Worm (Caenorhabditis elegans) whole organism, mixed stage, embryonic: ENCODE data around the gene Y94H6A.3.
"Not testable (repeated sequence)": the region's sequence is repeated elsewhere in the genome, so short reads cannot be mapped to it uniquely, and the experiment has no call there.

Source experiments
- M03D4.4 ChIP-seq: sonication (generic microtip); optimal IDR thresholded peaks from 2 replicates; lab custom pipeline; 2017; ENCODE audit warnings: mild to moderate bottlenecking, missing genetic modification characterization, missing compliant biosample characterization
- ceh-39 ChIP-seq: fragments of 150-350 bp; optimal IDR thresholded peaks from 2 replicates; lab custom pipeline; 2014; ENCODE audit warnings: missing biosample characterization, missing genetic modification characterization
- ceh-43 ChIP-seq: fragments of 200-800 bp; sonication (Bioruptor generic); optimal IDR thresholded peaks from 2 replicates; lab custom pipeline; 2018; ENCODE audit warnings: mild to moderate bottlenecking, missing genetic modification characterization, moderate library complexity, missing compliant biosample characterization
- ces-1 ChIP-seq: fragments of 150-350 bp; optimal IDR thresholded peaks from 2 replicates; lab custom pipeline; 2014; ENCODE audit warnings: missing biosample characterization, missing genetic modification reagents, missing genetic modification characterization
- cnd-1 ChIP-seq: fragments of 200-800 bp; sonication (Bioruptor generic); optimal IDR thresholded peaks from 2 replicates; lab custom pipeline; 2018; ENCODE audit warnings: mild to moderate bottlenecking, missing genetic modification characterization, missing compliant biosample characterization
- drap-1 ChIP-seq: fragments of 200-800 bp; sonication (Bioruptor generic); optimal IDR thresholded peaks from 3 replicates; lab custom pipeline; 2018; ENCODE audit warnings: mild to moderate bottlenecking, missing genetic modification characterization, missing compliant biosample characterization
- elt-1 ChIP-seq: sonication (generic microtip); optimal IDR thresholded peaks from 2 replicates; lab custom pipeline; 2017; ENCODE audit warnings: missing genetic modification characterization, mild to moderate bottlenecking, missing compliant biosample characterization, antibody characterized with exemption, moderate library complexity, borderline replicate concordance; ENCODE audit not compliant: insufficient read depth
- elt-3 ChIP-seq: fragments of 150-350 bp; optimal IDR thresholded peaks from 2 replicates; lab custom pipeline; 2014; ENCODE audit warnings: missing biosample characterization, missing genetic modification characterization
- ham-2 ChIP-seq: fragments of 200-800 bp; sonication (Bioruptor generic); optimal IDR thresholded peaks from 2 replicates; lab custom pipeline; 2018; ENCODE audit warnings: mild to moderate bottlenecking, missing genetic modification characterization, missing compliant biosample characterization
- hlh-1 ChIP-seq: fragments of 150-350 bp; optimal IDR thresholded peaks from 2 replicates; lab custom pipeline; 2014; ENCODE audit warnings: missing biosample characterization, missing genetic modification reagents, missing genetic modification characterization
- lin-13 ChIP-seq: fragments of 150-350 bp; optimal IDR thresholded peaks from 2 replicates; lab custom pipeline; 2014; ENCODE audit warnings: missing biosample characterization, missing genetic modification characterization
- lsy-2 ChIP-seq: fragments of 150-350 bp; optimal IDR thresholded peaks from 2 replicates; lab custom pipeline; 2014; ENCODE audit warnings: missing biosample characterization, missing genetic modification characterization
- mab-5 ChIP-seq: fragments of 150-350 bp; optimal IDR thresholded peaks from 2 replicates; lab custom pipeline; 2014; ENCODE audit warnings: missing biosample characterization, missing genetic modification characterization
- mep-1 ChIP-seq: fragments of 150-350 bp; optimal IDR thresholded peaks from 2 replicates; lab custom pipeline; 2017; ENCODE audit warnings: missing biosample characterization, missing genetic modification reagents, missing genetic modification characterization, inconsistent platforms
- nhr-12 ChIP-seq: fragments of 150-350 bp; optimal IDR thresholded peaks from 2 replicates; lab custom pipeline; 2014; ENCODE audit warnings: missing biosample characterization, missing genetic modification characterization
- nhr-237 ChIP-seq: fragments of 150-350 bp; optimal IDR thresholded peaks from 2 replicates; lab custom pipeline; 2014; ENCODE audit warnings: missing biosample characterization, missing genetic modification characterization
- nhr-28 ChIP-seq: fragments of 150-350 bp; optimal IDR thresholded peaks from 2 replicates; lab custom pipeline; 2014; ENCODE audit warnings: missing biosample characterization, missing genetic modification characterization
- pha-4 ChIP-seq: fragments of 150-350 bp; optimal IDR thresholded peaks from 2 replicates; lab custom pipeline; 2018; ENCODE audit warnings: missing biosample characterization, missing genetic modification reagents, missing genetic modification characterization
- sem-2 ChIP-seq: fragments of 200-800 bp; sonication (Bioruptor generic); optimal IDR thresholded peaks from 2 replicates; lab custom pipeline; 2018; ENCODE audit warnings: mild to moderate bottlenecking, missing genetic modification characterization, missing compliant biosample characterization
- sptf-1 ChIP-seq: sonication (generic microtip); optimal IDR thresholded peaks from 2 replicates; lab custom pipeline; 2017; ENCODE audit warnings: mild to moderate bottlenecking, missing genetic modification characterization, moderate library complexity, missing compliant biosample characterization
- tbx-8 ChIP-seq: fragments of 200-800 bp; sonication (Bioruptor generic); optimal IDR thresholded peaks from 2 replicates; lab custom pipeline; 2018; ENCODE audit warnings: mild to moderate bottlenecking, missing genetic modification characterization, moderate library complexity, missing compliant biosample characterization
- unc-39 ChIP-seq: fragments of 150-350 bp; optimal IDR thresholded peaks from 2 replicates; lab custom pipeline; 2014; ENCODE audit warnings: missing biosample characterization, missing genetic modification characterization
- zip-8 ChIP-seq: fragments of 150-350 bp; optimal IDR thresholded peaks from 2 replicates; lab custom pipeline; 2014; ENCODE audit warnings: missing biosample characterization, missing genetic modification characterization
- ztf-11 ChIP-seq: fragments of 150-350 bp; optimal IDR thresholded peaks from 2 replicates; lab custom pipeline; 2014; ENCODE audit warnings: missing biosample characterization, missing genetic modification characterization

Gene Y94H6A.3

DNA sequence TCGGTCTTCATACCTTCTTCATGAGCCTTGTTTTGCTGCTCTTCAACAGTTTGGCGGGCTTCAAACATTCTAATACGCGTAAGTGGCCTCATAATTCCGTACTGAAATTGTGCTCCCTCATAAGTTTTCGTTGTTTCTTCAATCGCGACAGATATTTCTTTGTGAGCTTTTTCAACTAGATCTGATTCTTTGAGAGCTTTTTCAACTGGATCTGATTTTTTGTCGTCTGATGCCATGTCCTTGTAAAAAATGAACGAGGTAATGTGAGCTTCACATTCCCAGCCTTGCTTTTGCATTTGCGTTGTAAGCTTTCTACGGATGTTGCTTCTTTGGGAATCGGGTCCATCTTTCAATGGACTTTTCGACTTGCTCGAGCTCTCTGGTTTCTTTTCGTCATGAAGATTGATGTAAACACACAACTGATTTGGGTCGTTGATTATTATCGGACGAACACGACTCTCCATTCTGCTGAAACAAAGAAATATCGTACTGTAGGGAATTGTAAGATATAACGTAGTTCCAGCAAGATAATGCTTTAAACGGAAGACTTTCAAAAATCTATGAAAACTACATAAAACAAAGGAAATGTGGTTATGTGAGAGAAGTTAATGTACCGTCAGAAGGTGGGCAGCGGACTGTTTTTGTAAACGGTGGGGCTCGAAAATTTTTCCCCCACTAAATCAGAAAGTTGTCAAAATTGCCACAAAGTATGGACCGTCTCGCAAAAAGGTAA lies 34.1 kb downstream of the Y94H6A.3 start, which contains the start of gene Y94H6A.10:
Gene Y94H6A.10 (minus strand): TSS at position 464 of the 733 bp plus-strand sequence.
- TF ChIP-seq mab-5 (tag; lab: Kevin White, UChicago) (no peak), elt-3 (no peak), ztf-11 (tag; lab: Kevin White, UChicago) (no peak), cnd-1 (tag; lab: Kevin White, UChicago) (no peak), nhr-12 (tag; lab: Kevin White, UChicago) (no peak), lin-13 (tag; lab: Kevin White, UChicago) (no peak), sem-2 (GFP tag; lab: Kevin White, UChicago) (no peak), ceh-43 (GFP tag; lab: Kevin White, UChicago) (no peak), zip-8 (tag; lab: Kevin White, UChicago) (no peak), tbx-8 (no peak), nhr-28 (tag; lab: Kevin White, UChicago) (no peak), elt-1 (tag; lab: Kevin White, UChicago) (no peak), mep-1 (tag; lab: Kevin White, UChicago) (no peak), ces-1 (GFP tag; lab: Kevin White, UChicago) (no peak)

DNA sequence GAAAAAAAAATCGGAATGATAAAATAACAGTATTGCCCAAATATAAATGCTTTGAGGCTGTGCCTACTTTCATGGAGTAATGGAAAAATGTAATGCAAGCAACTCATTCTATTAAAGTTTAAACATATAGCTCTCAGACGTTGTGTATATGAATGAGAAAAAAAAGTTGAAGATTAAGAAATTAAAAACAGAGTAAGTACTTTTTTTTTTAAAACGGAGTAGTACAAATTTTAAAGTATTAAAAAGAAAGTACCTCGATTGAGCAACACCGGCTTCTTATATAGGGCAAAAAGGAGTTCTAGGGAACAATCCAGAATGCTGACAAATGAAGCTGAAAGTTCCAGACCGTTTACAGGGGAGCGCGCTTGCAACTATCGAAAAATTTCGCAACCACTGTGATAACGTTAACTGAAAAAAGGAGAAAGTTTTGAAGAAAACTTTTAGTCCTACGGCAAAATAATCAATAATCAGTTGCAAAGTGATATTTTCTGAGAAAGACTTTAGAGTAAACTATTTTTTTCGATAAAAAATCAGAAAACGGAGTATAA lies 34.9 kb downstream of the Y94H6A.3 start:
- TF ChIP-seq ham-2 (GFP tag; lab: Kevin White, UChicago) (no peak), lsy-2 (tag; lab: Kevin White, UChicago) (no peak), ces-1 (GFP tag; lab: Kevin White, UChicago) (no peak), zip-8 (tag; lab: Kevin White, UChicago) (no peak), sptf-1 (tag; lab: Kevin White, UChicago) (no peak)

DNA sequence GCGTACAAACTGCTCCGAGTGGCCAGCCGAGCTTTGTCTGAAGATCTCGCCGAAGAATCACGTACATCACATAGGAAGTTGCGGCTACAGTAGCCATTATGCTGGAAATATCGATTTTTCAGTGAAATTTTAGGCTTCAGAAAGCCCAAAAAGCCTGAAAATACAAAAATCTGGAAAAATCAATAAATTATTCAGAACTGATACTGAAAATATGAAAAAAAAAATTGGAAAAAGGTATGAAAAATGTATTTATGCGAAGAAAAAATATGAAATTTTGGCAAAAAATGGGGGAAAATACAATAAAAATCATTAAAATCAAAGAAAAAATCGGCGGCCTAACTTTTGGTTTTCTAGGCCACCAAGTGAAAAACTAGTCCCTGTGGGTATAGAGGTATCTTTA lies 36.6 kb downstream of the Y94H6A.3 start, which contains the start of gene Y94H6A.12:
Gene Y94H6A.12 (minus strand): TSS at position 101 of the 400 bp plus-strand sequence.
- no peak for TF ChIP-seq mep-1 (tag; lab: Kevin White, UChicago)
- no peak for TF ChIP-seq unc-39 (tag; lab: Kevin White, UChicago)
- no peak for TF ChIP-seq ztf-11 (tag; lab: Kevin White, UChicago)

DNA sequence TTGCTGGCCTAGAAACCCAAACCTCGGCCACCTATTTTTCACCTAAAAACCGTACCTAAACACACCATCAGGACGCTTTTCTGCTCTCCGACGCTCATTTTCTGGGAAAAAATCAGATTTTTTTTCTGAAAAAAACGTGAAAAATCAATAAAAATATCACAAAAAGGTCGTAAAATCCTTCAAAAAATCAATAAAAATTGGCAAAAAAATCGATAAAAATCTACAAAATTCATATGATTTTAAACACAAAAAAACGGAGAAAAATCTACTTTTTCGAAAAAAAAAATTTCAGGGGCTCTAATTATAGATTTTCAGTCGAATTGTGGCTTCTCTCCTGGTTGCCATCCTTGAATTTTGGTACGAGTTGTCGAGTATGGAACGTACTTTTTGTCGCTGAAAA lies 40.2 kb downstream of the Y94H6A.3 start, which contains the start of gene Y94H6A.7:
Gene Y94H6A.7 (minus strand): TSS at position 101 of the 400 bp plus-strand sequence.
- TF ChIP-seq nhr-237 (tag; lab: Kevin White, UChicago); drap-1 (GFP tag; lab: Kevin White, UChicago); zip-8 (tag; lab: Kevin White, UChicago): not testable (repeated sequence)

DNA sequence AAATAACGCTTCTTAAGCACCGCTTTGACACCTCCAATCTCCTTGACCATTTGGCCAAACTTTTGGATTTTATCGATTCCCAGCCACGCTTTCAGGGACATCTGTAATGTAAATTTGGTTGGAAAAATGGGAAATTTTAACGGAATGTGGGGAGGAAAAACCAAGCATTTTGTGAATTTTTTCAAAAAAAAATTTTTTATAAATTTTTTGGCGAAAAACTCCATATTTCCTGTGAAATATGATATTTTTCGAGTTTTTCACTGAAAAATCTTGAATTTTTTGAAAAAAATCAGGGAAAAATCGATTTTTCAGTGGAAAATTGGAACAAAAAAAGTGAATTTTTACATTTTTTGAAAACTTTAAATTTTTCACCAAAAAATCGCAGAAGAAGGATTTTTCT lies 43.4 kb downstream of the Y94H6A.3 start, which contains the start of gene ndua-12:
Gene ndua-12 (minus strand): TSS at position 101 of the 400 bp plus-strand sequence.
- not testable (repeated sequence) for TF ChIP-seq mab-5, nhr-12, lin-13 (tag; lab: Kevin White, UChicago)

DNA sequence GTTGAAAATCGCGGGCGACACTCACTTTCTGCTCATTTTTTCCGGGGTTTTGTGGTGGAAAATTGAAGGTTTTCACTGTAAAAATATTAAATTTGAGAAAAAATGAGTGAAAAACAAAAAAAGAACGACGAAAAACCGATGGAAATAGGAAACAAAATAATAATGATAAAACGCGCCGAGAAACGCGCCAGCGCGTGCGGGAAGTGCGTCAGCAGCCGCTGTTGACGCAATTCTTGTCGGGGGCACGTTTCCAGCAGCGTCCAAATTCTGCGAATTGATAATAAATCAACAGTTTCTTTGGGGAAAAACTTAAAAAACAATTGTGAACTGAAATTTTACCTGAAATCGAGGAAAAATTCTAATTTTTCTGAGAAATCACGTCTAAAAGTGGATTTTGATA lies 49.5 kb downstream of the Y94H6A.3 start, which contains the start of gene ubxn-2:
Gene ubxn-2 (minus strand): TSS at position 36 of the 400 bp plus-strand sequence.
- no peak for TF ChIP-seq nhr-28 (tag; lab: Kevin White, UChicago)
- peak; percentile 73 for TF ChIP-seq lin-13 (tag; lab: Kevin White, UChicago)
- no peak for TF ChIP-seq cnd-1 (tag; lab: Kevin White, UChicago)
- TF ChIP-seq hlh-1 (tag; lab: Kevin White, UChicago): peak; percentile 13
- peak; percentile 60 for TF ChIP-seq mep-1 (tag; lab: Kevin White, UChicago)
- TF ChIP-seq pha-4 (tag; lab: Kevin White, UChicago): peak; percentile 57
- no peak for TF ChIP-seq zip-8 (tag; lab: Kevin White, UChicago)
- TF ChIP-seq lsy-2 (tag; lab: Kevin White, UChicago): peak; percentile 75
- TF ChIP-seq M03D4.4 (tag; lab: Kevin White, UChicago): peak; percentile 45
- peak; percentile 56 for TF ChIP-seq sptf-1 (tag; lab: Kevin White, UChicago)
- peak; percentile 24 for TF ChIP-seq tbx-8
- TF ChIP-seq nhr-237 (tag; lab: Kevin White, UChicago): peak; percentile 30
- TF ChIP-seq ceh-39: peak; percentile 22
